Fruit fly (Drosophila melanogaster) whole organism, pupa: ENCODE results near the gene msi.
A peak's percentile ranks its signal among the peaks of the same experiment; 100 is the strongest.

ENCODE experiments used
- CG12605 ChIP-seq: fragments of 200-800 bp; sonication (Bioruptor generic); IDR thresholded peaks from 2 replicates; pipeline ENCODE4 v1.3.6; 2022; ENCODE audit warnings: missing biosample characterization, missing genetic modification characterization
- CG13204 ChIP-seq: fragments of 200-800 bp; sonication (Bioruptor generic); optimal IDR thresholded peaks from 2 replicates; lab custom pipeline; 2018; ENCODE audit warnings: missing biosample characterization, mild to moderate bottlenecking, missing genetic modification characterization, moderate library complexity
- CG32121 ChIP-seq: fragments of 200-800 bp; sonication (Bioruptor generic); IDR thresholded peaks from 2 replicates; pipeline ENCODE4 v1.3.6; 2022; ENCODE audit warnings: missing biosample characterization, missing genetic modification characterization
- CG4496 ChIP-seq: fragments of 200-800 bp; sonication (Bioruptor generic); IDR thresholded peaks from 3 replicates; pipeline ENCODE4 v1.3.6; 2022; ENCODE audit warnings: missing biosample characterization, missing genetic modification characterization
- CG8159 ChIP-seq: fragments of 200-800 bp; sonication (Bioruptor generic); optimal IDR thresholded peaks from 3 replicates; lab custom pipeline; 2018; ENCODE audit warnings: missing biosample characterization, mild to moderate bottlenecking, missing genetic modification characterization, moderate library complexity
- CG8301 ChIP-seq: fragments of 200-800 bp; sonication (Bioruptor generic); optimal IDR thresholded peaks from 2 replicates; lab custom pipeline; 2018; ENCODE audit warnings: missing biosample characterization, mild to moderate bottlenecking, missing genetic modification characterization
- CG9948 ChIP-seq: fragments of 200-800 bp; sonication (Bioruptor generic); optimal IDR thresholded peaks from 2 replicates; lab custom pipeline; 2018; ENCODE audit warnings: missing biosample characterization, mild to moderate bottlenecking, missing genetic modification characterization, moderate library complexity
- EcR ChIP-seq: fragments of 200-800 bp; sonication (Bioruptor generic); optimal IDR thresholded peaks from 3 replicates; lab custom pipeline; 2019; ENCODE audit warnings: missing biosample characterization, missing genetic modification characterization, mild to moderate bottlenecking, moderate library complexity, missing genetic modification reagents
- Pif1B ChIP-seq: fragments of 200-800 bp; sonication (Bioruptor generic); optimal IDR thresholded peaks from 3 replicates; lab custom pipeline; 2016; ENCODE audit warnings: missing biosample characterization, missing genetic modification characterization
- Snoo ChIP-seq: fragments of 200-800 bp; sonication (Bioruptor generic); optimal IDR thresholded peaks from 3 replicates; lab custom pipeline; 2017; ENCODE audit warnings: missing biosample characterization, mild to moderate bottlenecking, missing genetic modification characterization, inconsistent platforms
- fd96Ca ChIP-seq: fragments of 200-800 bp; sonication (Bioruptor generic); IDR thresholded peaks from 3 replicates; pipeline ENCODE4 v1.3.6; 2022; ENCODE audit warnings: missing biosample characterization, missing genetic modification characterization
- gl ChIP-seq: fragments of 200-800 bp; sonication (Bioruptor generic); optimal IDR thresholded peaks from 2 replicates; lab custom pipeline; 2018; ENCODE audit warnings: missing biosample characterization, mild to moderate bottlenecking, missing genetic modification characterization
- rn ChIP-seq: fragments of 200-800 bp; sonication (Bioruptor generic); IDR thresholded peaks from 2 replicates; pipeline ENCODE4 v1.3.6; 2022; ENCODE audit warnings: missing biosample characterization, missing genetic modification characterization

dm6 chr3R:25638961-25639360 lies 123.0 kb downstream of the msi start:
- TF ChIP-seq fd96Ca (no peak), CG4496 (no peak), CG32121 (GFP tag; lab: Robert Waterston, UW) (no peak), CG8159 (peak; percentile 76), CG13204 (no peak), rn (no peak), Pif1B (GFP tag; lab: Kevin White, UChicago) (peak; percentile 63), Snoo (peak; percentile 72), CG12605 (GFP tag; lab: Robert Waterston, UW) (no peak), CG9948 (tag; lab: Kevin White, UChicago) (peak; percentile 52), EcR (no peak), CG8301 (peak; percentile 18), gl (tag; lab: Kevin White, UChicago) (no peak)
